Fruit fly (Drosophila melanogaster) whole organism, prepupa: ENCODE results near the gene Tsp29Fa.

Experiments
- CG10631 ChIP-seq: fragments of 200-800 bp; sonication (Bioruptor generic); optimal IDR thresholded peaks from 2 replicates; lab custom pipeline; 2016; ENCODE audit warnings: missing biosample characterization, missing genetic modification characterization
- CG10669 ChIP-seq: fragments of 200-800 bp; sonication (Bioruptor generic); optimal IDR thresholded peaks from 3 replicates; lab custom pipeline; 2018; ENCODE audit warnings: missing biosample characterization, mild to moderate bottlenecking, missing genetic modification characterization, moderate library complexity
- CG11294 ChIP-seq: fragments of 200-800 bp; sonication (Bioruptor generic); IDR thresholded peaks from 2 replicates; pipeline ENCODE4 v1.3.6; 2022; ENCODE audit warnings: missing biosample characterization, missing genetic modification characterization
- CG11762 ChIP-seq: fragments of 200-800 bp; sonication (Bioruptor generic); optimal IDR thresholded peaks from 3 replicates; lab custom pipeline; 2016; ENCODE audit warnings: missing biosample characterization, missing genetic modification characterization; ENCODE audit not compliant: insufficient read depth
- CG11902 ChIP-seq: fragments of 200-800 bp; sonication (Bioruptor generic); optimal IDR thresholded peaks from 3 replicates; lab custom pipeline; 2016; ENCODE audit warnings: missing biosample characterization, missing genetic modification characterization
- CG1621 ChIP-seq: fragments of 200-800 bp; sonication (Bioruptor generic); optimal IDR thresholded peaks from 3 replicates; lab custom pipeline; 2018; ENCODE audit warnings: missing biosample characterization, mild to moderate bottlenecking, missing genetic modification characterization
- CG3032 ChIP-seq: fragments of 200-800 bp; optimal IDR thresholded peaks from 2 replicates; lab custom pipeline; 2019; ENCODE audit warnings: missing biosample characterization, mild to moderate bottlenecking, missing genetic modification characterization, moderate library complexity
- CG31627 ChIP-seq: fragments of 200-800 bp; sonication (Bioruptor generic); optimal IDR thresholded peaks from 3 replicates; lab custom pipeline; 2016; ENCODE audit warnings: missing biosample characterization, missing genetic modification characterization
- CG32006 ChIP-seq: fragments of 200-800 bp; sonication (Bioruptor generic); optimal IDR thresholded peaks from 3 replicates; lab custom pipeline; 2017; ENCODE audit warnings: missing biosample characterization, mild to moderate bottlenecking, missing genetic modification characterization
- CG34406 ChIP-seq: fragments of 200-800 bp; sonication (Bioruptor generic); optimal IDR thresholded peaks from 3 replicates; lab custom pipeline; 2016; ENCODE audit warnings: missing biosample characterization, missing genetic modification characterization
- CG3919 ChIP-seq: fragments of 200-800 bp; sonication (Bioruptor generic); optimal IDR thresholded peaks from 3 replicates; lab custom pipeline; 2016; ENCODE audit warnings: missing biosample characterization, missing genetic modification characterization
- CG6276 ChIP-seq: fragments of 200-800 bp; sonication (Bioruptor generic); optimal IDR thresholded peaks from 2 replicates; lab custom pipeline; 2017; ENCODE audit warnings: missing biosample characterization, mild to moderate bottlenecking, missing genetic modification characterization
- CG6792 ChIP-seq: fragments of 200-800 bp; sonication (Bioruptor generic); optimal IDR thresholded peaks from 3 replicates; lab custom pipeline; 2016; ENCODE audit warnings: missing biosample characterization, missing genetic modification characterization
- CG6808 ChIP-seq: fragments of 200-800 bp; sonication (Bioruptor generic); optimal IDR thresholded peaks from 3 replicates; lab custom pipeline; 2017; ENCODE audit warnings: missing biosample characterization, missing genetic modification characterization, mild to moderate bottlenecking, moderate library complexity, missing genetic modification reagents
- CG6854 ChIP-seq: fragments of 200-800 bp; sonication (Bioruptor generic); optimal IDR thresholded peaks from 2 replicates; lab custom pipeline; 2017; ENCODE audit warnings: missing biosample characterization, mild to moderate bottlenecking, missing genetic modification characterization
- CG7368 ChIP-seq: fragments of 200-800 bp; sonication (Bioruptor generic); optimal IDR thresholded peaks from 3 replicates; lab custom pipeline; 2016; ENCODE audit warnings: missing biosample characterization, missing genetic modification characterization
- CG8119 ChIP-seq: fragments of 200-800 bp; sonication (Bioruptor generic); IDR thresholded peaks from 3 replicates; pipeline ENCODE4 v1.3.6; 2022; ENCODE audit warnings: missing biosample characterization, missing genetic modification characterization
- CG8319 ChIP-seq: fragments of 200-800 bp; sonication (Bioruptor generic); optimal IDR thresholded peaks from 3 replicates; lab custom pipeline; 2016; ENCODE audit warnings: missing biosample characterization, missing genetic modification characterization
- CG8632 ChIP-seq: fragments of 200-800 bp; sonication (Bioruptor generic); optimal IDR thresholded peaks from 3 replicates; lab custom pipeline; 2016; ENCODE audit warnings: missing biosample characterization, missing genetic modification characterization
- CG9139 ChIP-seq: fragments of 200-800 bp; sonication (Bioruptor generic); optimal IDR thresholded peaks from 3 replicates; lab custom pipeline; 2017; ENCODE audit warnings: missing biosample characterization, mild to moderate bottlenecking, missing genetic modification characterization
- Eip75B ChIP-seq: fragments of 200-800 bp; sonication (Bioruptor generic); optimal IDR thresholded peaks from 3 replicates; lab custom pipeline; 2016; ENCODE audit warnings: missing biosample characterization, missing genetic modification characterization
- Eip93F ChIP-seq: fragments of 200-800 bp; sonication (Bioruptor generic); optimal IDR thresholded peaks from 2 replicates; lab custom pipeline; 2016; ENCODE audit warnings: missing biosample characterization, mild to moderate bottlenecking, missing genetic modification characterization
- Ets21C ChIP-seq: fragments of 200-800 bp; sonication (Bioruptor generic); optimal IDR thresholded peaks from 3 replicates; lab custom pipeline; 2016; ENCODE audit warnings: missing biosample characterization, missing genetic modification characterization
- Ets96B ChIP-seq: fragments of 200-800 bp; optimal IDR thresholded peaks from 2 replicates; lab custom pipeline; 2019; ENCODE audit warnings: missing biosample characterization, mild to moderate bottlenecking, missing genetic modification characterization, moderate library complexity
- Gug ChIP-seq: fragments of 200-800 bp; sonication (Bioruptor generic); IDR thresholded peaks from 2 replicates; pipeline ENCODE4 v1.3.6; 2022; ENCODE audit warnings: missing biosample characterization, missing genetic modification characterization
- Hr38 ChIP-seq: sonication (Bioruptor generic); optimal IDR thresholded peaks from 2 replicates; lab custom pipeline; 2016; ENCODE audit warnings: missing biosample characterization, missing genetic modification characterization
- Hr39 ChIP-seq: fragments of 200-800 bp; sonication (Bioruptor generic); optimal IDR thresholded peaks from 2 replicates; lab custom pipeline; 2016; ENCODE audit warnings: missing biosample characterization, missing genetic modification characterization
- Hr4 ChIP-seq: fragments of 200-800 bp; sonication (Bioruptor generic); optimal IDR thresholded peaks from 3 replicates; lab custom pipeline; 2016; ENCODE audit warnings: missing biosample characterization, missing genetic modification characterization
- Lpt ChIP-seq: fragments of 200-800 bp; sonication (Bioruptor generic); optimal IDR thresholded peaks from 3 replicates; lab custom pipeline; 2016; ENCODE audit warnings: missing biosample characterization, missing genetic modification characterization
- Met ChIP-seq: fragments of 200-800 bp; sonication (Bioruptor generic); optimal IDR thresholded peaks from 3 replicates; lab custom pipeline; 2016; ENCODE audit warnings: missing biosample characterization, missing genetic modification characterization
- OdsH ChIP-seq: fragments of 200-800 bp; sonication (Bioruptor generic); optimal IDR thresholded peaks from 3 replicates; lab custom pipeline; 2016; ENCODE audit warnings: missing biosample characterization, missing genetic modification characterization
- Smox ChIP-seq: fragments of 200-800 bp; sonication (Bioruptor generic); optimal IDR thresholded peaks from 3 replicates; lab custom pipeline; 2016; ENCODE audit warnings: missing biosample characterization, missing genetic modification characterization
- Sox102F ChIP-seq: fragments of 200-800 bp; sonication (Bioruptor generic); optimal IDR thresholded peaks from 2 replicates; lab custom pipeline; 2016; ENCODE audit warnings: missing biosample characterization, mild to moderate bottlenecking, missing genetic modification characterization
- Sox15 ChIP-seq: fragments of 200-800 bp; sonication (Bioruptor generic); optimal IDR thresholded peaks from 3 replicates; lab custom pipeline; 2016; ENCODE audit warnings: missing biosample characterization, missing genetic modification characterization
- acj6 ChIP-seq: fragments of 200-800 bp; sonication (Bioruptor generic); optimal IDR thresholded peaks from 3 replicates; lab custom pipeline; 2016; ENCODE audit warnings: missing biosample characterization, missing genetic modification characterization
- dac ChIP-seq: fragments of 200-800 bp; sonication (Bioruptor generic); optimal IDR thresholded peaks from 2 replicates; lab custom pipeline; 2017; ENCODE audit warnings: missing biosample characterization, mild to moderate bottlenecking, missing genetic modification characterization
- dsx ChIP-seq: fragments of 200-800 bp; optimal IDR thresholded peaks from 3 replicates; lab custom pipeline; 2019; ENCODE audit warnings: missing biosample characterization, mild to moderate bottlenecking, missing genetic modification characterization, moderate library complexity; ENCODE audit not compliant: poor library complexity, severe bottlenecking
- eg ChIP-seq: fragments of 200-800 bp; sonication (Bioruptor generic); IDR thresholded peaks from 3 replicates; pipeline ENCODE4 v1.3.6; 2022; ENCODE audit warnings: missing biosample characterization, missing genetic modification characterization
- esn ChIP-seq: fragments of 200-800 bp; sonication (Bioruptor generic); optimal IDR thresholded peaks from 2 replicates; lab custom pipeline; 2016; ENCODE audit warnings: missing biosample characterization, mild to moderate bottlenecking, missing genetic modification characterization, moderate library complexity
- fd59A ChIP-seq: fragments of 200-800 bp; sonication (Bioruptor generic); optimal IDR thresholded peaks from 2 replicates; lab custom pipeline; 2017; ENCODE audit warnings: missing biosample characterization, mild to moderate bottlenecking, missing genetic modification characterization, missing genetic modification reagents
- fd85E ChIP-seq: fragments of 200-800 bp; sonication (Bioruptor generic); optimal IDR thresholded peaks from 3 replicates; lab custom pipeline; 2016; ENCODE audit warnings: missing biosample characterization, missing genetic modification characterization
- net ChIP-seq: fragments of 200-800 bp; sonication (Bioruptor generic); optimal IDR thresholded peaks from 3 replicates; lab custom pipeline; 2016; ENCODE audit warnings: missing biosample characterization, missing genetic modification characterization
- pdm3 ChIP-seq: fragments of 200-800 bp; sonication (Bioruptor generic); optimal IDR thresholded peaks from 3 replicates; lab custom pipeline; 2016; ENCODE audit warnings: missing biosample characterization, missing genetic modification characterization
- salr ChIP-seq, 2 experiments: fragments of 200-800 bp; sonication (Bioruptor generic); optimal IDR thresholded peaks; 3 replicates each; lab custom pipeline; 2016 to 2018; ENCODE audit warnings: missing biosample characterization in 2 of 2, missing genetic modification characterization in 2 of 2, mild to moderate bottlenecking in 1 of 2
- spab ChIP-seq: fragments of 200-800 bp; sonication (Bioruptor generic); optimal IDR thresholded peaks from 2 replicates; lab custom pipeline; 2017; ENCODE audit warnings: missing biosample characterization, mild to moderate bottlenecking, missing genetic modification characterization, missing genetic modification reagents
- ss ChIP-seq, 2 experiments: fragments of 200-800 bp; sonication (Bioruptor generic); optimal IDR thresholded peaks; 2 replicates in 1 of 2; 3 replicates in 1 of 2; lab custom pipeline; 2017 to 2018; ENCODE audit warnings: mild to moderate bottlenecking in 2 of 2, missing biosample characterization in 2 of 2, missing genetic modification characterization in 2 of 2, moderate library complexity in 1 of 2
- svp ChIP-seq: fragments of 200-800 bp; sonication (Bioruptor generic); peaks from one replicate; lab custom pipeline; 2016; ENCODE audit warnings: missing biosample characterization, missing genetic modification characterization
- topi ChIP-seq: fragments of 200-800 bp; sonication (Bioruptor generic); optimal IDR thresholded peaks from 3 replicates; lab custom pipeline; 2016; ENCODE audit warnings: missing biosample characterization, missing genetic modification characterization
- vri ChIP-seq: fragments of 200-800 bp; sonication (Bioruptor generic); optimal IDR thresholded peaks from 3 replicates; lab custom pipeline; 2016; ENCODE audit warnings: missing biosample characterization, mild to moderate bottlenecking, missing genetic modification characterization

The Tsp29Fa gene

DNA sequence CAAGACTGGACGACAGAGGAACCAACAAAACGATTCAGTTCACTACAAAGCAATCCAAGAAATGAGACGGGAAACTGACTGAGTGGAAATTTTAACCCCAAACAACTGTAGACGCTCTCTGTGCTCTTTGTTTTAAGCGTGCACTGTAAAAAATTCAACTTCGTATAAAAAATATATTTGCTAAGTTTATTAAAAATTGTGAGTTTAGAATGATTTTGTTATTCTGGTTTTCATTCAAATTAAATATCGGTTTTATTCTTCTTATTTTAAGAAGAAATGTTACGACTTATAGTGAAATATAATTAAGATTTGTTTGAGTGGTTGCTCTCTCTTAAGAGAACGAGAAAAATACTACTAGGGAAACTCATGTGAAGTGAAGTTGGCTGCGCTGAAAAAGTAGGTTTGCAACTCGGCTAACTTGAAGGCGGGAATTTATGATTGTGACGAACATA, 24.3 kb downstream of the Tsp29Fa start (continued):
- TF ChIP-seq CG3032 (tag; lab: Kevin White, UChicago) (no peak), Hr4 (GFP tag; lab: Kevin White, UChicago) (peak; percentile 97), vri (GFP tag; lab: Kevin White, UChicago) (peak; percentile 25), acj6 (GFP tag; lab: Kevin White, UChicago) (peak; percentile 82), CG1621 (tag; lab: Kevin White, UChicago) (no peak), CG8119 (GFP tag; lab: Robert Waterston, UW) (peak; percentile 99), svp (GFP tag; lab: Kevin White, UChicago) (peak; percentile 89), CG32006 (GFP tag; lab: Kevin White, UChicago) (peak; percentile 90)

DNA sequence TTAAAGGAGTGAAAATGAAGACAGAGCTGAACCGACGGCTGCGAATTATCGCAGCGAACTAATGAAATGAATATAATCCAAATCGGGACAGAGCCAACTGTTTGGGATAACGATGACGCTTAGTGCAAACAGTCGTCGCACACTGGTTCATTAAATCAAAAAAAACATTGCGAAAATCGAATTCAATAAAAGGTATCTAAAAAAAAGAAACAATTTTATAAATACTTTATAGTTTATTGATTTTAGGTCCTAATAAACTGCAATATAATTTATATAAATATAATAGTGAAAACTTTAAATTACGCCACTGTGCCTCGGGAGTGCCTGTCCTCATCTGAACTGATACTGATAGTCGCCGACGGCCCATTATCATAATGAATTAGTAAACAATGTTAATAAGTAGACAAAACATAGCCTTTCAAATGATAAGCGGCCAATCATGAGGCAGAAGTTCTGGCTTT, 25.3 kb downstream of the Tsp29Fa start, which contains the start of gene CG31886:
CG31886 (minus strand) TSS at position 51 of the 461 bp plus-strand sequence.
- no peak for TF ChIP-seq fd59A
- TF ChIP-seq CG34406, result no peak
- TF ChIP-seq Hr39 (GFP tag; lab: Kevin White, UChicago), result no peak
- no peak for TF ChIP-seq Smox (GFP tag; lab: Kevin White, UChicago)
- TF ChIP-seq OdsH (GFP tag; lab: Kevin White, UChicago), result peak; percentile 56
- no peak for TF ChIP-seq Sox15
- TF ChIP-seq CG6854 (GFP tag; lab: Kevin White, UChicago), result no peak
- peak; percentile 84; the same call in 2 of the 3 replicates for TF ChIP-seq CG8119 (GFP tag; lab: Robert Waterston, UW)
- peak; percentile 24 for TF ChIP-seq svp (GFP tag; lab: Kevin White, UChicago)
- TF ChIP-seq dac (GFP tag; lab: Kevin White, UChicago), result no peak
- peak; percentile 73 for TF ChIP-seq CG6276 (GFP tag; lab: Kevin White, UChicago)
- TF ChIP-seq CG32006 (GFP tag; lab: Kevin White, UChicago), result peak; percentile 75
- TF ChIP-seq CG9139 (GFP tag; lab: Kevin White, UChicago), result no peak
- TF ChIP-seq CG6808 (GFP tag; lab: Kevin White, UChicago), result no peak
- no peak for TF ChIP-seq CG6792
- no peak for TF ChIP-seq CG11902 (GFP tag; lab: Kevin White, UChicago)
- peak; percentile 27 for TF ChIP-seq CG10631 (GFP tag; lab: Kevin White, UChicago)
- TF ChIP-seq Lpt (GFP tag; lab: Kevin White, UChicago), result no peak
- TF ChIP-seq CG11294 (GFP tag; lab: Robert Waterston, UW), result peak; percentile 44
- TF ChIP-seq Eip75B (GFP tag; lab: Kevin White, UChicago), result no peak
- no peak for TF ChIP-seq CG11762
- TF ChIP-seq topi (GFP tag; lab: Kevin White, UChicago), result no peak
- TF ChIP-seq dsx, result no peak
- TF ChIP-seq vri (GFP tag; lab: Kevin White, UChicago), result no peak
- TF ChIP-seq esn, result no peak
- no peak for TF ChIP-seq CG8632 (GFP tag; lab: Kevin White, UChicago)
- no peak for TF ChIP-seq Hr38 (GFP tag; lab: Kevin White, UChicago)
- TF ChIP-seq Eip93F (GFP tag; lab: Kevin White, UChicago), result no peak
- TF ChIP-seq CG7368 (GFP tag; lab: Kevin White, UChicago), result no peak
- no peak for TF ChIP-seq ss (GFP tag; optimal IDR thresholded peaks at IDR 0.05; lab: Kevin White, UChicago)
- TF ChIP-seq Gug (GFP tag; lab: Robert Waterston, UW), result no peak; the same call in 1 of the 2 replicates
- peak; percentile 25 for TF ChIP-seq pdm3 (GFP tag; lab: Kevin White, UChicago)
- no peak for TF ChIP-seq CG31627 (GFP tag; lab: Kevin White, UChicago)
- no peak for TF ChIP-seq net (GFP tag; lab: Kevin White, UChicago)
- TF ChIP-seq CG8319 (GFP tag; lab: Kevin White, UChicago), result no peak
- peak; percentile 10 for TF ChIP-seq acj6 (GFP tag; lab: Kevin White, UChicago)
- no peak for TF ChIP-seq spab (GFP tag; lab: Kevin White, UChicago)
- TF ChIP-seq salr (GFP tag; optimal IDR thresholded peaks at IDR 0.05; lab: Kevin White, UChicago), result peak in 1 of 2 experiments; percentile 11
- peak; percentile 1 for TF ChIP-seq CG10669
- no peak for TF ChIP-seq Ets21C
- TF ChIP-seq Met (GFP tag; lab: Kevin White, UChicago), result no peak
- peak; percentile 82; the same call in 2 of the 3 replicates for TF ChIP-seq eg (GFP tag; lab: Robert Waterston, UW)
- no peak for TF ChIP-seq Ets96B (tag; lab: Kevin White, UChicago)
- TF ChIP-seq CG3919, result peak; percentile 20
- TF ChIP-seq fd85E, result no peak
- TF ChIP-seq CG1621 (tag; lab: Kevin White, UChicago), result no peak
- no peak for TF ChIP-seq Sox102F
